Worm (Caenorhabditis elegans) whole organism, L3 larva: ENCODE measurements around the gene R11D1.12.

ENCODE experiments used
- R02D3.7 ChIP-seq: fragments of 150-350 bp; optimal IDR thresholded peaks from 2 replicates; lab custom pipeline; 2014; ENCODE audit warnings: missing biosample characterization, missing genetic modification characterization
- fos-1 ChIP-seq: fragments of 150-350 bp; optimal IDR thresholded peaks from 2 replicates; lab custom pipeline; 2014; ENCODE audit warnings: missing biosample characterization, missing genetic modification characterization
- jun-1 ChIP-seq: fragments of 150-350 bp; optimal IDR thresholded peaks from 2 replicates; lab custom pipeline; 2014; ENCODE audit warnings: missing biosample characterization, missing genetic modification reagents, missing genetic modification characterization
- nfya-1 ChIP-seq: sonication (generic microtip); optimal IDR thresholded peaks from 2 replicates; lab custom pipeline; 2017; ENCODE audit warnings: missing genetic modification characterization, mild to moderate bottlenecking, missing compliant biosample characterization, antibody characterized with exemption, moderate library complexity; ENCODE audit not compliant: insufficient read depth
- nhr-11 ChIP-seq: fragments of 150-350 bp; optimal IDR thresholded peaks from 2 replicates; lab custom pipeline; 2014; ENCODE audit warnings: missing biosample characterization, missing genetic modification characterization
- nhr-237 ChIP-seq: fragments of 150-350 bp; optimal IDR thresholded peaks from 2 replicates; lab custom pipeline; 2014; ENCODE audit warnings: missing biosample characterization, missing genetic modification characterization
- nhr-25 ChIP-seq: sonication (generic microtip); optimal IDR thresholded peaks from 2 replicates; lab custom pipeline; 2017; ENCODE audit warnings: missing biosample characterization, missing genetic modification characterization
- nhr-76 ChIP-seq: fragments of 150-350 bp; sonication (generic microtip); optimal IDR thresholded peaks from 5 replicates; lab custom pipeline; 2014; ENCODE audit warnings: missing biosample characterization, missing genetic modification characterization
- pqm-1 ChIP-seq: fragments of 150-350 bp; optimal IDR thresholded peaks from 2 replicates; lab custom pipeline; 2017; ENCODE audit warnings: missing biosample characterization, missing genetic modification characterization, inconsistent platforms
- skn-1 ChIP-seq: fragments of 150-350 bp; optimal IDR thresholded peaks from 2 replicates; lab custom pipeline; 2014; ENCODE audit warnings: missing biosample characterization, missing genetic modification characterization
- ztf-11 ChIP-seq: fragments of 150-350 bp; optimal IDR thresholded peaks from 2 replicates; lab custom pipeline; 2014; ENCODE audit warnings: missing biosample characterization, missing genetic modification characterization

- TF ChIP-seq nhr-237 (tag; lab: Kevin White, UChicago) (no peak), skn-1 (tag; lab: Kevin White, UChicago) (no peak), ztf-11 (tag; lab: Kevin White, UChicago) (no peak), jun-1 (tag; lab: Kevin White, UChicago) (no peak), nhr-76 (tag; lab: Kevin White, UChicago) (no peak), R02D3.7 (no peak), nhr-11 (no peak), fos-1 (no peak), nhr-25 (tag; lab: Kevin White, UChicago) (no peak), nfya-1 (tag; lab: Kevin White, UChicago) (no peak), pqm-1 (tag; lab: Kevin White, UChicago) (no peak)
Observed at ce11 chrV:12683205-12683604, 42.6 kb downstream of the R11D1.12 start.
